Worm (Caenorhabditis elegans) whole organism, L3 larva: ENCODE measurements around the gene trx-3.

Source experiments
- ZK546.5 ChIP-seq: sonication (generic microtip); optimal IDR thresholded peaks from 2 replicates; lab custom pipeline; 2017; ENCODE audit warnings: missing biosample characterization, missing genetic modification characterization
- egl-27 ChIP-seq: sonication (generic microtip); optimal IDR thresholded peaks from 4 replicates; lab custom pipeline; 2017; ENCODE audit warnings: missing biosample characterization, missing genetic modification reagents, missing genetic modification characterization
- nfya-1 ChIP-seq: sonication (generic microtip); optimal IDR thresholded peaks from 2 replicates; lab custom pipeline; 2017; ENCODE audit warnings: missing genetic modification characterization, mild to moderate bottlenecking, missing compliant biosample characterization, antibody characterized with exemption, moderate library complexity; ENCODE audit not compliant: insufficient read depth
- nhr-11 ChIP-seq: fragments of 150-350 bp; optimal IDR thresholded peaks from 2 replicates; lab custom pipeline; 2014; ENCODE audit warnings: missing biosample characterization, missing genetic modification characterization
- pha-4 ChIP-seq: fragments of 150-350 bp; optimal IDR thresholded peaks from 2 replicates; lab custom pipeline; 2014; ENCODE audit warnings: missing biosample characterization, missing genetic modification reagents, missing genetic modification characterization
- ztf-11 ChIP-seq: fragments of 150-350 bp; optimal IDR thresholded peaks from 2 replicates; lab custom pipeline; 2014; ENCODE audit warnings: missing biosample characterization, missing genetic modification characterization

DNA sequence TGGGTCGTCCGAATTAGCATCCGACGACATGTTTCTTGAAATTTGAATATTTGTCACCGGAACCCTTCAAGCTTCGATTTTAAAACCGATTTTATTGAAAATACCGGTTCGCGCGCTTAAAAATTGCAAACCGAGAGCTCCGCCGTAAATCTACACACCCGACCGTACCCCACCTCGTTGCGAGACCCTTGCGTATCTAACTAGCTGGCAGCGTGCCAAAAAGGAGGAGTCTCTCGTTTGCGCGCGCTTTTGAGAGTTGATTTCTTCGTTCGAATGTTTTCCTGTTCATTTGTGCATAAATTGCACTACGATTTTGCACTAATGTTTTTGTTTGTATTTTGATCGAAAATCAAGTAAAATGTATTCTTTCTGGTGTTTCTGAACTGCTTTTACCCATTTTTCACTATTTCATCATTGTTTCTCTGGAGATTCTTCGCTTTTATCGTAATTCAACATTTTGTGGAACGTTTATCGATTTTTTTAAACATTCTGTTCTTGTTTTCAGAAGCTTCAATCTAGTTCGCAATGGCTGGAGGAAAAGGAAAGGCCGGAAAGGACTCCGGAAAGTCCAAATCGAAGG, 41.0 kb upstream of the trx-3 start, which contains the start of the genes wapl-1 and htz-1:
- peak; percentile 99 for TF ChIP-seq pha-4 (tag; lab: Kevin White, UChicago)
- TF ChIP-seq ZK546.5 (tag; lab: Kevin White, UChicago): peak; percentile 98
- TF ChIP-seq egl-27 (tag; lab: Kevin White, UChicago): peak; percentile 76
- TF ChIP-seq ztf-11 (tag; lab: Kevin White, UChicago): no peak
- peak; percentile 75 for TF ChIP-seq nhr-11 (tag; lab: Kevin White, UChicago)
- peak; percentile 99 for TF ChIP-seq nfya-1
